Fruit fly (Drosophila melanogaster): ENCODE data around the gene fy.

The fy gene

dm6 chr2L:8382646-8383045 lies 20.4 kb downstream of the fy start, which contains the start of the genes CG13392 and Rcd4 (continued):
- TF ChIP-seq chinmo (GFP tag; IDR thresholded peaks at IDR 0.05; ENCODE audit: partially characterized antibody), result 0 out of 4 replicates have a peak, but pooled peaks have one; percentile 56
- peak; percentile 21 for TF ChIP-seq CG13775 (GFP tag; optimal IDR thresholded peaks at IDR 0.05)
- peak; percentile 40 for TF ChIP-seq CG10431 (GFP tag; optimal IDR thresholded peaks at IDR 0.05)
- peak; percentile 31; the same call in 1 of the 3 replicates for TF ChIP-seq CG7963 (GFP tag; IDR thresholded peaks at IDR 0.05; ENCODE audit: partially characterized antibody)
- TF ChIP-seq D19B (GFP tag; optimal IDR thresholded peaks at IDR 0.05), result peak; percentile 29
- peak; percentile 23 for TF ChIP-seq NK7.1 (GFP tag; optimal IDR thresholded peaks at IDR 0.05)
- no peak for TF ChIP-seq Neu2 (GFP tag; optimal IDR thresholded peaks at IDR 0.05; ENCODE audit: borderline replicate concordance)
- peak; percentile 88 for TF ChIP-seq CG2120 (GFP tag; optimal IDR thresholded peaks at IDR 0.05)
- TF ChIP-seq CG8924 (tag; optimal IDR thresholded peaks at IDR 0.05), result peak; percentile 20
- TF ChIP-seq CG11398 (GFP tag; optimal IDR thresholded peaks at IDR 0.05), result peak; percentile 65
- TF ChIP-seq ERR (GFP tag; optimal IDR thresholded peaks at IDR 0.05), result peak; percentile 81

dm6 chr2L:8381508-8382036 lies 21.5 kb downstream of the fy start, which contains the start of gene AlaRS:
Gene AlaRS, minus strand, starts transcription at chr2L:8381764.
- TF ChIP-seq GATAe (GFP tag; conservative IDR thresholded peaks at IDR 0.05), result no peak
- peak; percentile 66 for TF ChIP-seq CG2120 (GFP tag; optimal IDR thresholded peaks at IDR 0.05)
- no peak for TF ChIP-seq BtbVII (GFP tag; optimal IDR thresholded peaks at IDR 0.05)
- peak; percentile 26 for TF ChIP-seq pum (GFP tag; optimal IDR thresholded peaks at IDR 0.05)
- no peak for TF ChIP-seq CG32772 (GFP tag; IDR thresholded peaks at IDR 0.05)
- TF ChIP-seq slbo (GFP tag; IDR thresholded peaks at IDR 0.05), result peak; percentile 37; the same call in 1 of the 2 replicates
- TF ChIP-seq CG4404 (GFP tag; IDR thresholded peaks at IDR 0.05), result no peak
- TF ChIP-seq Oaz (GFP tag; IDR thresholded peaks at IDR 0.05), result no peak
- no peak for TF ChIP-seq CG13894 (tag; optimal IDR thresholded peaks at IDR 0.05)
- TF ChIP-seq Adf1 (GFP tag; IDR thresholded peaks at IDR 0.05), result no peak
- peak; percentile 59; the same call in 2 of the 3 replicates for TF ChIP-seq CG6791 (GFP tag; IDR thresholded peaks at IDR 0.05; ENCODE audit: partially characterized antibody)
- no peak for TF ChIP-seq HLHmδ (GFP tag; optimal IDR thresholded peaks at IDR 0.05)
- peak; percentile 4 for TF ChIP-seq CG12942 (GFP tag; optimal IDR thresholded peaks at IDR 0.05)
- TF ChIP-seq CG8478 (optimal IDR thresholded peaks at IDR 0.05), result no peak
- TF ChIP-seq klu (GFP tag; IDR thresholded peaks at IDR 0.05), result 0 out of 2 replicates have a peak, but pooled peaks have one; percentile 18
- peak; percentile 3 for TF ChIP-seq CG1602 (GFP tag; optimal IDR thresholded peaks at IDR 0.05)
- no peak for TF ChIP-seq Trl (optimal IDR thresholded peaks at IDR 0.05)
- no peak for TF ChIP-seq Trl (GFP tag; optimal IDR thresholded peaks at IDR 0.05)
- peak; percentile 26 for TF ChIP-seq Sox100B (GFP tag; optimal IDR thresholded peaks at IDR 0.05)
- TF ChIP-seq chif (GFP tag; optimal IDR thresholded peaks at IDR 0.05), result no peak
- TF ChIP-seq az2 (GFP tag; optimal IDR thresholded peaks at IDR 0.05), result no peak
- TF ChIP-seq Atf6 (GFP tag; IDR thresholded peaks at IDR 0.05), result no peak
- no peak for TF ChIP-seq ham (GFP tag; IDR thresholded peaks at IDR 0.05)
- peak; percentile 53 for TF ChIP-seq CG18262 (tag; optimal IDR thresholded peaks at IDR 0.05)
- TF ChIP-seq wdn (GFP tag; IDR thresholded peaks at IDR 0.05), result no peak
- TF ChIP-seq disco-r (GFP tag; optimal IDR thresholded peaks at IDR 0.05), result no peak
- TF ChIP-seq usp (GFP tag; optimal IDR thresholded peaks at IDR 0.05), result no peak
- no peak for TF ChIP-seq B-H1 (GFP tag; IDR thresholded peaks at IDR 0.05)
- peak; percentile 25 for TF ChIP-seq mam (GFP tag; optimal IDR thresholded peaks at IDR 0.05)
- no peak for TF ChIP-seq CG3163 (GFP tag; optimal IDR thresholded peaks at IDR 0.05)
- TF ChIP-seq Hsf (GFP tag; optimal IDR thresholded peaks at IDR 0.05), result peak; percentile 27
- TF ChIP-seq CG18599 (GFP tag; optimal IDR thresholded peaks at IDR 0.05), result peak; percentile 56
- no peak for TF ChIP-seq salm (tag; optimal IDR thresholded peaks at IDR 0.05)
- TF ChIP-seq lilli (GFP tag; optimal IDR thresholded peaks at IDR 0.05), result peak; percentile 62
- peak; percentile 57 for TF ChIP-seq CG12155 (GFP tag; optimal IDR thresholded peaks at IDR 0.05)
- TF ChIP-seq bsh (GFP tag; optimal IDR thresholded peaks at IDR 0.05), result peak; percentile 8 to 35
- TF ChIP-seq CG33557 (GFP tag; optimal IDR thresholded peaks at IDR 0.05), result no peak
- TF ChIP-seq CG11398 (GFP tag; optimal IDR thresholded peaks at IDR 0.05), result no peak
- no peak for TF ChIP-seq CG9609 (GFP tag; optimal IDR thresholded peaks at IDR 0.05)
- no peak for TF ChIP-seq al (GFP tag; IDR thresholded peaks at IDR 0.05)
- no peak for TF ChIP-seq CG15073 (GFP tag; optimal IDR thresholded peaks at IDR 0.05)
